Worm (Caenorhabditis elegans) whole organism, mixed stage, embryonic: ENCODE data around the gene frpr-11.
"Not testable (repeated sequence)": the region's sequence is repeated elsewhere in the genome, so short reads cannot be mapped to it uniquely, and the experiment has no call there.

Experiments
- elt-3 ChIP-seq: fragments of 150-350 bp; optimal IDR thresholded peaks from 2 replicates; lab custom pipeline; 2014; ENCODE audit warnings: missing biosample characterization, missing genetic modification characterization
- nhr-12 ChIP-seq: fragments of 150-350 bp; optimal IDR thresholded peaks from 2 replicates; lab custom pipeline; 2014; ENCODE audit warnings: missing biosample characterization, missing genetic modification characterization
- sem-2 ChIP-seq: fragments of 200-800 bp; sonication (Bioruptor generic); optimal IDR thresholded peaks from 2 replicates; lab custom pipeline; 2018; ENCODE audit warnings: mild to moderate bottlenecking, missing genetic modification characterization, missing compliant biosample characterization

- not testable (repeated sequence) for TF ChIP-seq sem-2 (GFP tag; lab: Kevin White, UChicago); nhr-12; elt-3
Measured at ce11 chrV:8897942-8898419, 9.0 kb upstream of the frpr-11 start, which contains the start of the genes his-17 and his-18.
